Worm (Caenorhabditis elegans): ENCODE measurements around the gene F13H8.6.
A peak's percentile ranks its signal among the peaks of the same experiment; 100 is the strongest.

Gene F13H8.6

DNA sequence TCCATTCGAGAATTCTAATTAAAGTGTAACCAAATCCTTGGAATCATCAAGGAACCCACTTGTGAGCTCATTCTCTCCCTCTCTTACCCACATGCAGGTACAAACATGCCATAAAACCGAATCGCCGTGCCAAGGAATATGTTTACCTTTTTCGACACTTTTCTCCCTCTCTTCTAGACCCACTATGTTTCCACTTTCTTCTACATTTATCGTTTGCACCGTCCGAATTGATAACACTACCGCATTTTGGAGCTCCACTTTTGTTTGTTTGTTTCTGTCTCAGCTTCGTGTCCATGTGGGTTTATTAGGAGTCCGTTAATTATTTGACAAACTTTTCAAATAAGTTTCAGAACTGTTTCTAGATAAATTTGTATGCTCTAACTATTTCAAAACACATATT lies 4.9 kb downstream of the F13H8.6 start:
- TF ChIP-seq nhr-80 (tag; optimal IDR thresholded peaks at IDR 0.05), result peak; percentile 13
- no peak for TF ChIP-seq lin-40 (tag; optimal IDR thresholded peaks at IDR 0.05)

ce11 chrII:6281002-6281401 lies 5.8 kb downstream of the F13H8.6 start, which contains the start of gene scly-1:
TSS of gene scly-1 (minus strand) at chrII:6281102.
- TF ChIP-seq ztf-28 (GFP tag; IDR thresholded peaks at IDR 0.05) (no peak), attf-3 (GFP tag; conservative IDR thresholded peaks at IDR 0.05) (no peak), F57C9.4 (tag; optimal IDR thresholded peaks at IDR 0.05) (no peak), ceh-27 (GFP tag; optimal IDR thresholded peaks at IDR 0.05) (no peak)

DNA sequence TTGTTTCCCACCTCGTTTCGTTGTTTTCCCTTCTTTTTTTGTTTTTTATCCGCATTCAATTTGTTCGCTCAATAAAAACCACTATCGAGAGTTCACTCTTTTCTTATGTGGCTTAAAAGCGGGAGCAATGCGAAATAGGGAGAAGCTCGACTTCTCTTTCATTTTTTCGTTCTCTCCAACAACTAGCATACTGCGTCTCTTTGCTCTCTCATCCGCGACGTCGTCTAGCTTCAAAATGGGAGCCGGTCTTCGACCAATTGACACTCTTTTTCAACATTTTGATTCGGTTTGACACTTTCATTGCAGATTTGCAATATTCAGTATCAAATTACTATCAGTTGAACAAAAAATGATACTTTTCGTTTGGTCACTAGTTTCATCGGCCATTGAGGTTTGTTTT lies 12.8 kb downstream of the F13H8.6 start, which contains the start of gene bpl-1:
Gene bpl-1, plus strand, starts transcription at position 301 of the 400 bp plus-strand sequence.
- TF ChIP-seq lir-1 (GFP tag; conservative IDR thresholded peaks at IDR 0.05), result no peak
- 0 out of 2 replicates have a peak, but pooled peaks have one; percentile 15 for TF ChIP-seq nfyb-1 (GFP tag; IDR thresholded peaks at IDR 0.05)

- TF ChIP-seq zim-3 (tag; optimal IDR thresholded peaks at IDR 0.05) (peak; percentile 2), nhr-90 (tag; optimal IDR thresholded peaks at IDR 0.05) (no peak), hmg-20 (GFP tag; IDR thresholded peaks at IDR 0.05) (0 out of 2 replicates have a peak, but pooled peaks have one; percentile 43), hsf-1 (GFP tag; IDR thresholded peaks at IDR 0.05) (peak; percentile 37; the same call in 1 of the 2 replicates), attf-6 (GFP tag; IDR thresholded peaks at IDR 0.05) (peak; percentile 54), F22D6.2 (tag; optimal IDR thresholded peaks at IDR 0.05) (no peak), nhr-179 (tag; optimal IDR thresholded peaks at IDR 0.05) (no peak), ztf-25 (GFP tag; IDR thresholded peaks at IDR 0.05) (peak; percentile 76; the same call in 1 of the 2 replicates), egl-18 (GFP tag; IDR thresholded peaks at IDR 0.05) (no peak), B0336.3 (GFP tag; IDR thresholded peaks at IDR 0.05) (no peak; the same call in 1 of the 2 replicates), ceh-40 (GFP tag; IDR thresholded peaks at IDR 0.05) (0 out of 2 replicates have a peak, but pooled peaks have one; percentile 10), D2030.7 (GFP tag; IDR thresholded peaks at IDR 0.05) (peak; percentile 94), lin-40 (tag; optimal IDR thresholded peaks at IDR 0.05) (no peak), unc-130 (GFP tag; optimal IDR thresholded peaks at IDR 0.05) (no peak), athp-1 (tag; optimal IDR thresholded peaks at IDR 0.05) (no peak), Y56A3A.18 (GFP tag; IDR thresholded peaks at IDR 0.05) (0 out of 2 replicates have a peak, but pooled peaks have one; percentile 69), lin-26 (GFP tag; IDR thresholded peaks at IDR 0.05) (no peak), nhr-27 (tag; optimal IDR thresholded peaks at IDR 0.05) (no peak), nhr-80 (tag; optimal IDR thresholded peaks at IDR 0.05) (peak; percentile 10), F23B12.7 (tag; optimal IDR thresholded peaks at IDR 0.05; ENCODE audit: insufficient read depth) (peak; percentile 95), F49E8.2 (tag; optimal IDR thresholded peaks at IDR 0.05; ENCODE audit: insufficient read depth) (peak; percentile 6), zfh-2 (GFP tag; conservative IDR thresholded peaks at IDR 0.05) (0 out of 2 replicates have a peak, but pooled peaks have one; percentile 18), snpc-1.1 (tag; optimal IDR thresholded peaks at IDR 0.05; ENCODE audit: insufficient read depth) (no peak), lsy-27 (tag; optimal IDR thresholded peaks at IDR 0.05; ENCODE audit: borderline replicate concordance, insufficient read depth) (no peak), tbp1 (GFP tag; optimal IDR thresholded peaks at IDR 0.05) (peak; percentile 52), madf-6 (GFP tag; IDR thresholded peaks at IDR 0.05) (peak; percentile 82), aptf-3 (GFP tag; IDR thresholded peaks at IDR 0.05) (no peak), T26A5.8 (tag; optimal IDR thresholded peaks at IDR 0.05) (no peak), rpc-1 (optimal IDR thresholded peaks at IDR 0.05) (no peak), rpc-1 (tag; optimal IDR thresholded peaks at IDR 0.05) (no peak), K11D2.4 (GFP tag; IDR thresholded peaks at IDR 0.05) (peak; percentile 84), dpl-1 (GFP tag; optimal IDR thresholded peaks at IDR 0.05) (peak; percentile 68), aptf-2 (GFP tag; conservative IDR thresholded peaks at IDR 0.05) (peak; percentile 89; the same call in 1 of the 2 replicates), bed-2 (GFP tag; IDR thresholded peaks at IDR 0.05) (peak; percentile 88), tbx-9 (tag; optimal IDR thresholded peaks at IDR 0.05; ENCODE audit: borderline replicate concordance) (no peak), F33H1.4 (GFP tag; IDR thresholded peaks at IDR 0.05) (peak; percentile 73)
These were observed 16.9 kb downstream of the F13H8.6 start, which contains the start of gene F13H8.2 for ce11 chrII:6269805-6270414. TSS of gene F13H8.2 (plus strand) at chrII:6270364.
